Worm (Caenorhabditis elegans) whole organism, L4 larva: ENCODE measurements around the gene akap-1.

ENCODE experiments used
- F10B5.3 ChIP-seq: sonication (generic microtip); optimal IDR thresholded peaks from 2 replicates; lab custom pipeline; 2016; ENCODE audit warnings: mild to moderate bottlenecking, missing genetic modification characterization, missing compliant biosample characterization
- T26A8.4 ChIP-seq: fragments of 200-800 bp; sonication (Bioruptor generic); IDR thresholded peaks from 2 replicates; pipeline ENCODE4 v1.3.6; 2022; ENCODE audit warnings: missing genetic modification characterization, missing compliant biosample characterization
- Y5F2A.4 ChIP-seq: fragments of 200-800 bp; sonication (Bioruptor generic); optimal IDR thresholded peaks from 2 replicates; lab custom pipeline; 2018; ENCODE audit warnings: mild to moderate bottlenecking, missing genetic modification characterization, missing compliant biosample characterization
- Y75B8A.6 ChIP-seq: fragments of 200-800 bp; sonication (Bioruptor generic); IDR thresholded peaks from 2 replicates; pipeline ENCODE4 v1.3.6; 2022; ENCODE audit warnings: missing genetic modification reagents, missing genetic modification characterization, missing compliant biosample characterization
- aha-1 ChIP-seq: fragments of 150-350 bp; peaks from one replicate; lab custom pipeline; 2014; ENCODE audit warnings: missing biosample characterization, missing genetic modification characterization
- ama-1 ChIP-seq: fragments of 150-350 bp; optimal IDR thresholded peaks from 2 replicates; lab custom pipeline; 2014; ENCODE audit warnings: inconsistent platforms, mixed read lengths
- arid-1 ChIP-seq: fragments of 200-800 bp; sonication (Bioruptor generic); conservative IDR thresholded peaks from 2 replicates; pipeline ENCODE4 v1.3.6; 2022; ENCODE audit warnings: missing genetic modification reagents, missing genetic modification characterization, missing compliant biosample characterization
- cey-2 ChIP-seq: sonication (generic microtip); optimal IDR thresholded peaks from 3 replicates; lab custom pipeline; 2017; ENCODE audit warnings: missing genetic modification characterization, mild to moderate bottlenecking, missing compliant biosample characterization, antibody characterized with exemption, borderline replicate concordance; ENCODE audit not compliant: insufficient read depth
- daf-16 ChIP-seq, 3 experiments: sonication (generic microtip); optimal IDR thresholded peaks; 2 replicates each; lab custom pipeline; 2016 to 2017; ENCODE audit warnings: missing genetic modification characterization in 3 of 3, missing genetic modification reagents in 3 of 3, mild to moderate bottlenecking in 2 of 3, missing compliant biosample characterization in 2 of 3, missing biosample characterization in 1 of 3, moderate library complexity in 1 of 3
- daf-19 ChIP-seq: fragments of 200-800 bp; sonication (Bioruptor generic); conservative IDR thresholded peaks from 2 replicates; pipeline ENCODE4 v1.3.6; 2022; ENCODE audit warnings: missing genetic modification characterization, missing compliant biosample characterization
- dve-1 ChIP-seq: sonication (generic microtip); optimal IDR thresholded peaks from 2 replicates; lab custom pipeline; 2017; ENCODE audit warnings: antibody characterized with exemption, mild to moderate bottlenecking, missing genetic modification characterization, missing compliant biosample characterization; ENCODE audit not compliant: insufficient read depth
- egl-27 ChIP-seq: sonication (generic microtip); optimal IDR thresholded peaks from 3 replicates; lab custom pipeline; 2017; ENCODE audit warnings: missing biosample characterization, missing genetic modification reagents, missing genetic modification characterization
- egl-43 ChIP-seq: fragments of 200-800 bp; sonication (Bioruptor generic); IDR thresholded peaks from 2 replicates; pipeline ENCODE4 v1.3.6; 2022; ENCODE audit warnings: missing genetic modification reagents, missing genetic modification characterization, missing compliant biosample characterization
- gei-8 ChIP-seq: fragments of 200-800 bp; sonication (Bioruptor generic); optimal IDR thresholded peaks from 2 replicates; lab custom pipeline; 2018; ENCODE audit warnings: mild to moderate bottlenecking, missing genetic modification characterization, missing compliant biosample characterization
- hif-1 ChIP-seq, 2 experiments: sonication (generic microtip); optimal IDR thresholded peaks; 2 replicates each; lab custom pipeline; 2016 to 2017; ENCODE audit warnings: missing compliant biosample characterization in 2 of 2, missing genetic modification characterization in 2 of 2, missing genetic modification reagents in 2 of 2, missing genotype in 2 of 2, mild to moderate bottlenecking in 1 of 2
- hlh-30 ChIP-seq: sonication (generic microtip); optimal IDR thresholded peaks from 2 replicates; lab custom pipeline; 2017; ENCODE audit warnings: antibody characterized with exemption, mild to moderate bottlenecking, missing genetic modification characterization, missing compliant biosample characterization; ENCODE audit not compliant: insufficient read depth
- hmg-1.1 ChIP-seq: fragments of 200-800 bp; sonication (Bioruptor generic); IDR thresholded peaks from 2 replicates; pipeline ENCODE4 v1.3.6; 2022; ENCODE audit warnings: missing genetic modification reagents, missing genetic modification characterization, missing compliant biosample characterization
- lin-38 ChIP-seq: fragments of 200-800 bp; sonication (Bioruptor generic); IDR thresholded peaks from 2 replicates; pipeline ENCODE4 v1.3.6; 2022; ENCODE audit warnings: missing genetic modification reagents, missing genetic modification characterization, missing compliant biosample characterization
- lsy-2 ChIP-seq, 2 experiments: fragments of 150-350 bp in 1 of 2; sonication (generic microtip) in 1 of 2; optimal IDR thresholded peaks; 2 replicates each; lab custom pipeline; 2014 to 2017; ENCODE audit warnings: missing biosample characterization in 2 of 2, missing genetic modification characterization in 2 of 2
- mdl-1 ChIP-seq, 2 experiments: fragments of 150-350 bp in 1 of 2; sonication (generic microtip) in 1 of 2; optimal IDR thresholded peaks; 2 replicates each; lab custom pipeline; 2014 to 2017; ENCODE audit warnings: missing biosample characterization in 2 of 2, missing genetic modification characterization in 2 of 2
- mep-1 ChIP-seq: fragments of 150-350 bp; sonication (generic microtip); optimal IDR thresholded peaks from 3 replicates; lab custom pipeline; 2014; ENCODE audit warnings: missing biosample characterization, missing genetic modification characterization
- mes-2 ChIP-seq: sonication (generic microtip); optimal IDR thresholded peaks from 2 replicates; lab custom pipeline; 2016; ENCODE audit warnings: missing genotype, mild to moderate bottlenecking, missing genetic modification characterization, missing compliant biosample characterization; ENCODE audit not compliant: poor library complexity, severe bottlenecking
- nhr-10 ChIP-seq: fragments of 150-350 bp; optimal IDR thresholded peaks from 2 replicates; lab custom pipeline; 2014; ENCODE audit warnings: missing biosample characterization, missing genetic modification characterization
- nhr-11 ChIP-seq: fragments of 150-350 bp; optimal IDR thresholded peaks from 2 replicates; lab custom pipeline; 2014; ENCODE audit warnings: missing biosample characterization, missing genetic modification characterization
- nhr-48 ChIP-seq: sonication (generic microtip); optimal IDR thresholded peaks from 2 replicates; lab custom pipeline; 2016; ENCODE audit warnings: mild to moderate bottlenecking, missing genetic modification characterization, missing compliant biosample characterization
- nhr-77 ChIP-seq: fragments of 150-350 bp; optimal IDR thresholded peaks from 2 replicates; lab custom pipeline; 2014; ENCODE audit warnings: missing biosample characterization, missing genetic modification characterization
- snpc-1.2 ChIP-seq: fragments of 200-800 bp; sonication (Bioruptor generic); IDR thresholded peaks from 2 replicates; pipeline ENCODE4 v1.3.6; 2022; ENCODE audit warnings: missing genetic modification reagents, missing genetic modification characterization, missing compliant biosample characterization
- snpc-4 ChIP-seq: fragments of 150-350 bp; optimal IDR thresholded peaks from 2 replicates; lab custom pipeline; 2014; ENCODE audit warnings: missing biosample characterization, missing genetic modification characterization
- spr-1 ChIP-seq: sonication (generic microtip); optimal IDR thresholded peaks from 2 replicates; lab custom pipeline; 2016; ENCODE audit warnings: mild to moderate bottlenecking, missing genetic modification characterization, missing compliant biosample characterization
- spr-3 ChIP-seq: fragments of 200-800 bp; sonication (Bioruptor generic); optimal IDR thresholded peaks from 2 replicates; lab custom pipeline; 2018; ENCODE audit warnings: mild to moderate bottlenecking, missing genetic modification characterization, missing compliant biosample characterization
- tra-1 ChIP-seq: fragments of 200-800 bp; sonication (Bioruptor generic); IDR thresholded peaks from 2 replicates; pipeline ENCODE4 v1.3.6; 2022; ENCODE audit warnings: missing genetic modification reagents, missing genetic modification characterization, missing compliant biosample characterization
- unc-62 ChIP-seq, 3 experiments: fragments of 150-350 bp in 1 of 3; sonication (generic microtip); optimal IDR thresholded peaks in 2 of 3; peaks in 1 of 3; 1 replicate in 1 of 3; 2 replicates in 2 of 3; lab custom pipeline; 2014 to 2017; ENCODE audit warnings: missing biosample characterization in 3 of 3, missing genetic modification characterization in 3 of 3, missing genetic modification reagents in 3 of 3, missing genotype in 1 of 3
- zip-11 ChIP-seq: fragments of 200-800 bp; sonication (Bioruptor generic); IDR thresholded peaks from 2 replicates; pipeline ENCODE4 v1.3.6; 2022; ENCODE audit warnings: missing genetic modification characterization, missing compliant biosample characterization

Gene akap-1

ce11 chrIII:6374947-6375415 lies 21.8 kb downstream of the akap-1 start, which contains the start of the genes rps-13 and nfx-1 (continued):
- TF ChIP-seq hif-1 (tag; optimal IDR thresholded peaks at IDR 0.05; lab: Kevin White, UChicago) (peak in 1 of 2 experiments; percentile 81), aha-1 (tag; lab: Kevin White, UChicago) (peak; percentile 100)

- TF ChIP-seq ama-1 (lab: Kevin White, UChicago) (peak; percentile 32), T26A8.4 (0 out of 2 replicates have a peak, but pooled peaks have one; percentile 31), nhr-77 (tag; lab: Kevin White, UChicago) (no peak), unc-62 (GFP tag; optimal IDR thresholded peaks at IDR 0.05 in 1 of 2; lab: Kevin White, UChicago) (peak in 1 of 2 experiments; percentile 71), unc-62 (tag; optimal IDR thresholded peaks at IDR 0.05; lab: Kevin White, UChicago) (no peak), egl-43 (GFP tag; lab: Robert Waterston, UW) (no peak), Y5F2A.4 (no peak), tra-1 (GFP tag; lab: Robert Waterston, UW) (no peak), cey-2 (tag; lab: Kevin White, UChicago) (no peak), F10B5.3 (tag; lab: Kevin White, UChicago) (no peak), daf-16 (GFP tag; optimal IDR thresholded peaks at IDR 0.05; lab: Kevin White, UChicago) (no peak), daf-16 (tag; optimal IDR thresholded peaks at IDR 0.05; lab: Kevin White, UChicago) (peak; percentile 15), mes-2 (peak; percentile 72), spr-3 (GFP tag; lab: Kevin White, UChicago) (no peak), daf-19 (GFP tag; lab: Robert Waterston, UW) (0 out of 2 replicates have a peak, but pooled peaks have one; percentile 23), dve-1 (peak; percentile 4), hmg-1.1 (GFP tag; lab: Robert Waterston, UW) (peak; percentile 54), hlh-30 (tag; lab: Kevin White, UChicago) (peak; percentile 75), mdl-1 (tag; optimal IDR thresholded peaks at IDR 0.05; lab: Kevin White, UChicago) (peak in 1 of 2 experiments; percentile 26), nhr-11 (no peak), egl-27 (tag; lab: Kevin White, UChicago) (no peak), aha-1 (tag; lab: Kevin White, UChicago) (peak; percentile 1), mep-1 (tag; lab: Kevin White, UChicago) (peak; percentile 22), arid-1 (GFP tag; lab: Robert Waterston, UW) (0 out of 2 replicates have a peak, but pooled peaks have one; percentile 33), nhr-48 (tag; lab: Kevin White, UChicago) (peak; percentile 3), lin-38 (GFP tag; lab: Robert Waterston, UW) (peak; percentile 66), zip-11 (GFP tag; lab: Robert Waterston, UW) (no peak), lsy-2 (tag; optimal IDR thresholded peaks at IDR 0.05; lab: Kevin White, UChicago) (peak in 1 of 2 experiments; percentile 72), spr-1 (tag; lab: Kevin White, UChicago) (no peak), snpc-4 (no peak)
Observed at ce11 chrIII:6379129-6379528, 25.9 kb downstream of the akap-1 start, which contains the start of gene C16A3.6. Gene C16A3.6 (plus strand): TSS chrIII:6379212.

- TF ChIP-seq ama-1 (lab: Kevin White, UChicago) (peak; percentile 55), gei-8 (GFP tag; lab: Kevin White, UChicago) (no peak), arid-1 (GFP tag; lab: Robert Waterston, UW) (no peak)
Observed at ce11 chrIII:6380472-6380871, 27.3 kb downstream of the akap-1 start, which contains the start of gene C16A3.5. Gene C16A3.5 (plus strand): TSS chrIII:6380772.

ce11 chrIII:6381584-6382391 lies 28.6 kb downstream of the akap-1 start, which contains the start of gene znf-622:
Gene znf-622 (plus strand): TSS chrIII:6381634.
- TF ChIP-seq Y75B8A.6 (GFP tag; lab: Robert Waterston, UW) (no peak), ama-1 (lab: Kevin White, UChicago) (peak; percentile 14), snpc-1.2 (no peak), nhr-10 (tag; lab: Kevin White, UChicago) (no peak), unc-62 (GFP tag; optimal IDR thresholded peaks at IDR 0.05 in 1 of 2; lab: Kevin White, UChicago) (peak in 1 of 2 experiments; percentile 91), unc-62 (tag; optimal IDR thresholded peaks at IDR 0.05; lab: Kevin White, UChicago) (no peak)
